Fruit fly (Drosophila melanogaster): ENCODE results near the gene RpL34a.

The RpL34a gene

dm6 chr3R:26105924-26106494 lies 46.9 kb upstream of the RpL34a start (continued):
- TF ChIP-seq CG17361 (GFP tag; IDR thresholded peaks at IDR 0.05) (no peak), CG1603 (tag; optimal IDR thresholded peaks at IDR 0.05) (no peak), bab2 (GFP tag; optimal IDR thresholded peaks at IDR 0.05) (no peak), CG5180 (GFP tag; optimal IDR thresholded peaks at IDR 0.05) (no peak), H2.0 (GFP tag; IDR thresholded peaks at IDR 0.05) (peak; percentile 58), Mad (GFP tag; optimal IDR thresholded peaks at IDR 0.05) (no peak), sens (GFP tag) (peak; percentile 30), Ravus (GFP tag; IDR thresholded peaks at IDR 0.05) (peak; percentile 56), CG3065 (GFP tag; optimal IDR thresholded peaks at IDR 0.05) (no peak), Xbp1 (GFP tag; optimal IDR thresholded peaks at IDR 0.05) (peak; percentile 43)

- TF ChIP-seq tna (GFP tag; IDR thresholded peaks at IDR 0.05; ENCODE audit: partially characterized antibody) (0 out of 2 replicates have a peak, but pooled peaks have one; percentile 22), Med (GFP tag) (peak; percentile 48), Usf (GFP tag; optimal IDR thresholded peaks at IDR 0.05) (no peak), ftz-f1 (GFP tag; optimal IDR thresholded peaks at IDR 0.05) (peak; percentile 26), mirr (GFP tag; optimal IDR thresholded peaks at IDR 0.05) (peak; percentile 39), Hey (tag; optimal IDR thresholded peaks at IDR 0.05) (peak; percentile 69), CG11456 (GFP tag; IDR thresholded peaks at IDR 0.05) (no peak), sr (GFP tag; IDR thresholded peaks at IDR 0.05) (peak; percentile 75; the same call in 2 of the 3 replicates), en (GFP tag; optimal IDR thresholded peaks at IDR 0.05) (no peak), CG16779 (GFP tag; IDR thresholded peaks at IDR 0.05) (0 out of 2 replicates have a peak, but pooled peaks have one; percentile 19), chinmo (GFP tag; IDR thresholded peaks at IDR 0.05; ENCODE audit: partially characterized antibody) (0 out of 4 replicates have a peak, but pooled peaks have one; percentile 23), Deaf1 (tag; optimal IDR thresholded peaks at IDR 0.05) (no peak), CG12769 (tag; optimal IDR thresholded peaks at IDR 0.05) (peak; percentile 28), CG4424 (GFP tag; optimal IDR thresholded peaks at IDR 0.05) (no peak), ato (GFP tag; IDR thresholded peaks at IDR 0.05; ENCODE audit: partially characterized antibody) (no peak), CG8924 (tag; optimal IDR thresholded peaks at IDR 0.05) (no peak), cwo (GFP tag; optimal IDR thresholded peaks at IDR 0.05) (peak; percentile 30), crol (GFP tag; IDR thresholded peaks at IDR 0.05) (peak; percentile 19; the same call in 1 of the 2 replicates)
These were observed 46.3 kb upstream of the RpL34a start for dm6 chr3R:26105407-26105806.

- no peak for TF ChIP-seq Neu2 (GFP tag; optimal IDR thresholded peaks at IDR 0.05; ENCODE audit: borderline replicate concordance)
- no peak for TF ChIP-seq Taf1 (GFP tag; IDR thresholded peaks at IDR 0.05)
- peak in 1 of 2 experiments; percentile 32 for TF ChIP-seq Pdp1 (GFP tag; optimal IDR thresholded peaks at IDR 0.05)
- TF ChIP-seq CG2678 (tag; optimal IDR thresholded peaks at IDR 0.05), result peak; percentile 33
- TF ChIP-seq gt (GFP tag; IDR thresholded peaks at IDR 0.05), result no peak
- peak; percentile 25 for TF ChIP-seq PHDP (tag; optimal IDR thresholded peaks at IDR 0.05)
- TF ChIP-seq exex (tag; optimal IDR thresholded peaks at IDR 0.05), result peak; percentile 91
- TF ChIP-seq CG18599 (GFP tag; optimal IDR thresholded peaks at IDR 0.05), result peak; percentile 8
- peak; percentile 26 for TF ChIP-seq CG34376 (GFP tag; optimal IDR thresholded peaks at IDR 0.05)
- no peak for TF ChIP-seq CG3281 (GFP tag; optimal IDR thresholded peaks at IDR 0.05)
- peak; percentile 68 for TF ChIP-seq sens (GFP tag)
- peak; percentile 2 for TF ChIP-seq gem (tag; optimal IDR thresholded peaks at IDR 0.05)
- peak; percentile 21 for TF ChIP-seq CG7839 (tag; optimal IDR thresholded peaks at IDR 0.05)
- peak; percentile 29 for TF ChIP-seq Meics (GFP tag; optimal IDR thresholded peaks at IDR 0.05)
- no peak for TF ChIP-seq CG18262 (tag; optimal IDR thresholded peaks at IDR 0.05)
- no peak for TF ChIP-seq CG9437 (GFP tag; optimal IDR thresholded peaks at IDR 0.05)
- TF ChIP-seq ci (GFP tag; IDR thresholded peaks at IDR 0.05), result no peak
These were observed 46.0 kb upstream of the RpL34a start for dm6 chr3R:26105141-26105403.
